Worm (Caenorhabditis elegans): ENCODE data around the gene ztf-31.
A peak's percentile ranks its signal among the peaks of the same experiment; 100 is the strongest.

- TF ChIP-seq unc-62 (GFP tag; optimal IDR thresholded peaks at IDR 0.05) (no peak), elt-2 (tag; optimal IDR thresholded peaks at IDR 0.05) (no peak), skn-1 (tag; optimal IDR thresholded peaks at IDR 0.05) (no peak), nhr-77 (tag; optimal IDR thresholded peaks at IDR 0.05) (no peak), nhr-12 (tag; optimal IDR thresholded peaks at IDR 0.05) (no peak), nhr-76 (tag; optimal IDR thresholded peaks at IDR 0.05) (no peak), lin-14 (GFP tag; optimal IDR thresholded peaks at IDR 0.05) (peak; percentile 90), mdl-1 (tag; optimal IDR thresholded peaks at IDR 0.05) (peak in 1 of 2 experiments; percentile 14), lin-15B (tag; optimal IDR thresholded peaks at IDR 0.05) (no peak), snpc-4 (tag; optimal IDR thresholded peaks at IDR 0.05) (no peak), blmp-1 (tag; optimal IDR thresholded peaks at IDR 0.05) (peak; percentile 74), tbx-2 (tag; optimal IDR thresholded peaks at IDR 0.05) (peak; percentile 58), dpl-1 (GFP tag; optimal IDR thresholded peaks at IDR 0.05) (peak; percentile 5 to 30 (median 19))
Observed at ce11 chrIII:7216924-7217521, 24.1 kb upstream of the ztf-31 start.
